Worm (Caenorhabditis elegans) whole organism, midembryonic: ENCODE results near the gene gtf-2H2C.

ENCODE experiments used
- T22C8.4 ChIP-seq: fragments of 200-800 bp; sonication (Bioruptor generic); IDR thresholded peaks from 2 replicates; pipeline ENCODE4 v1.3.6; 2022; ENCODE audit warnings: missing genetic modification characterization, missing compliant biosample characterization
- cog-1 ChIP-seq: sonication (generic microtip); optimal IDR thresholded peaks from 2 replicates; lab custom pipeline; 2016; ENCODE audit warnings: missing genetic modification characterization, missing compliant biosample characterization
- flt-1 ChIP-seq: fragments of 200-800 bp; sonication (Bioruptor generic); IDR thresholded peaks from 2 replicates; pipeline ENCODE4 v1.3.6; 2022; ENCODE audit warnings: missing genetic modification characterization, missing compliant biosample characterization
- klf-2 ChIP-seq: fragments of 200-800 bp; sonication (Bioruptor generic); conservative IDR thresholded peaks from 2 replicates; pipeline ENCODE4 v1.3.6; 2022; ENCODE audit warnings: missing genetic modification reagents, missing genetic modification characterization, missing compliant biosample characterization
- med-1 ChIP-seq: sonication (generic microtip); optimal IDR thresholded peaks from 2 replicates; lab custom pipeline; 2017; ENCODE audit warnings: missing genetic modification characterization, mild to moderate bottlenecking, missing compliant biosample characterization, antibody characterized with exemption, missing genetic modification reagents; ENCODE audit not compliant: insufficient read depth
- ref-1 ChIP-seq: fragments of 200-800 bp; sonication (Bioruptor generic); conservative IDR thresholded peaks from 2 replicates; pipeline ENCODE4 v1.3.6; 2022; ENCODE audit warnings: missing genetic modification reagents, missing genetic modification characterization, missing compliant biosample characterization
- tab-1 ChIP-seq: fragments of 200-800 bp; sonication (Bioruptor generic); IDR thresholded peaks from 2 replicates; pipeline ENCODE4 v1.3.6; 2022; ENCODE audit warnings: missing genetic modification characterization, missing compliant biosample characterization
- ztf-23 ChIP-seq: fragments of 200-800 bp; sonication (Bioruptor generic); IDR thresholded peaks from 2 replicates; pipeline ENCODE4 v1.3.6; 2022; ENCODE audit warnings: missing genetic modification reagents, missing genetic modification characterization, missing compliant biosample characterization
- ztf-29 ChIP-seq: fragments of 200-800 bp; sonication (Bioruptor generic); IDR thresholded peaks from 2 replicates; pipeline ENCODE4 v1.3.6; 2022; ENCODE audit warnings: missing genetic modification reagents, missing genetic modification characterization, missing compliant biosample characterization

ce11 chrIII:10095377-10095776 lies 4.8 kb upstream of the gtf-2H2C start:
- TF ChIP-seq tab-1 (no peak), flt-1 (no peak), klf-2 (GFP tag; lab: Robert Waterston, UW) (no peak), T22C8.4 (GFP tag; lab: Robert Waterston, UW) (no peak), ztf-23 (GFP tag; lab: Robert Waterston, UW) (no peak), cog-1 (tag; lab: Kevin White, UChicago) (no peak), med-1 (GFP tag; lab: Kevin White, UChicago) (no peak), ref-1 (GFP tag; lab: Robert Waterston, UW) (no peak), ztf-29 (no peak)
